Worm (Caenorhabditis elegans) whole organism, L3 larva: ENCODE results near the gene htas-1.

ENCODE experiments used
- R02D3.7 ChIP-seq: fragments of 150-350 bp; optimal IDR thresholded peaks from 2 replicates; lab custom pipeline; 2014; ENCODE audit warnings: missing biosample characterization, missing genetic modification characterization
- ZK546.5 ChIP-seq: sonication (generic microtip); optimal IDR thresholded peaks from 2 replicates; lab custom pipeline; 2017; ENCODE audit warnings: missing biosample characterization, missing genetic modification characterization
- ama-1 ChIP-seq: fragments of 150-350 bp; optimal IDR thresholded peaks from 2 replicates; lab custom pipeline; 2018
- ceh-28 ChIP-seq: fragments of 150-350 bp; optimal IDR thresholded peaks from 2 replicates; lab custom pipeline; 2014; ENCODE audit warnings: missing biosample characterization, missing genetic modification reagents, missing genetic modification characterization
- ceh-82 ChIP-seq: fragments of 150-350 bp; optimal IDR thresholded peaks from 2 replicates; lab custom pipeline; 2014; ENCODE audit warnings: missing biosample characterization, missing genetic modification characterization
- daf-12 ChIP-seq: fragments of 150-350 bp; optimal IDR thresholded peaks from 2 replicates; lab custom pipeline; 2014; ENCODE audit warnings: missing biosample characterization, missing genetic modification reagents, missing genetic modification characterization
- egl-5 ChIP-seq: fragments of 150-350 bp; optimal IDR thresholded peaks from 2 replicates; lab custom pipeline; 2017; ENCODE audit warnings: missing biosample characterization, missing genetic modification reagents, missing genetic modification characterization, inconsistent platforms
- elt-2 ChIP-seq: sonication (generic microtip); optimal IDR thresholded peaks from 2 replicates; lab custom pipeline; 2016; ENCODE audit warnings: missing genetic modification reagents, mild to moderate bottlenecking, missing genetic modification characterization, missing compliant biosample characterization
- elt-3 ChIP-seq, 3 experiments: fragments of 150-350 bp in 1 of 3; sonication (generic microtip) in 2 of 3; optimal IDR thresholded peaks; 2 replicates in 2 of 3; 4 replicates in 1 of 3; lab custom pipeline; 2014 to 2017; ENCODE audit warnings: missing biosample characterization in 3 of 3, missing genetic modification characterization in 3 of 3
- fkh-2 ChIP-seq: fragments of 150-350 bp; optimal IDR thresholded peaks from 2 replicates; lab custom pipeline; 2014; ENCODE audit warnings: missing biosample characterization, missing genetic modification reagents, missing genetic modification characterization
- fos-1 ChIP-seq: fragments of 150-350 bp; optimal IDR thresholded peaks from 2 replicates; lab custom pipeline; 2014; ENCODE audit warnings: missing biosample characterization, missing genetic modification characterization
- hmg-11 ChIP-seq: sonication (generic microtip); optimal IDR thresholded peaks from 2 replicates; lab custom pipeline; 2016; ENCODE audit warnings: missing genetic modification characterization, missing compliant biosample characterization
- jun-1 ChIP-seq: fragments of 150-350 bp; optimal IDR thresholded peaks from 2 replicates; lab custom pipeline; 2014; ENCODE audit warnings: missing biosample characterization, missing genetic modification reagents, missing genetic modification characterization
- lin-15B ChIP-seq: fragments of 150-350 bp; optimal IDR thresholded peaks from 2 replicates; lab custom pipeline; 2014; ENCODE audit warnings: missing biosample characterization, missing genetic modification characterization
- lin-39 ChIP-seq: fragments of 150-350 bp; optimal IDR thresholded peaks from 2 replicates; lab custom pipeline; 2018; ENCODE audit warnings: missing biosample characterization, missing genetic modification reagents, missing genetic modification characterization
- lsy-12 ChIP-seq: sonication (generic microtip); optimal IDR thresholded peaks from 2 replicates; lab custom pipeline; 2016; ENCODE audit warnings: mild to moderate bottlenecking, missing genetic modification characterization, missing compliant biosample characterization
- mdl-1 ChIP-seq: fragments of 150-350 bp; optimal IDR thresholded peaks from 2 replicates; lab custom pipeline; 2014; ENCODE audit warnings: missing biosample characterization, missing genetic modification characterization
- nfya-1 ChIP-seq: sonication (generic microtip); optimal IDR thresholded peaks from 2 replicates; lab custom pipeline; 2017; ENCODE audit warnings: missing genetic modification characterization, mild to moderate bottlenecking, missing compliant biosample characterization, antibody characterized with exemption, moderate library complexity; ENCODE audit not compliant: insufficient read depth
- nhr-11 ChIP-seq: fragments of 150-350 bp; optimal IDR thresholded peaks from 2 replicates; lab custom pipeline; 2014; ENCODE audit warnings: missing biosample characterization, missing genetic modification characterization
- nhr-12 ChIP-seq: fragments of 150-350 bp; optimal IDR thresholded peaks from 2 replicates; lab custom pipeline; 2014; ENCODE audit warnings: missing biosample characterization, missing genetic modification characterization
- nhr-23 ChIP-seq: fragments of 150-350 bp; optimal IDR thresholded peaks from 2 replicates; lab custom pipeline; 2014; ENCODE audit warnings: missing biosample characterization, missing genetic modification reagents, missing genetic modification characterization
- nhr-25 ChIP-seq: sonication (generic microtip); optimal IDR thresholded peaks from 2 replicates; lab custom pipeline; 2017; ENCODE audit warnings: missing biosample characterization, missing genetic modification characterization
- nhr-28 ChIP-seq: fragments of 150-350 bp; optimal IDR thresholded peaks from 2 replicates; lab custom pipeline; 2014; ENCODE audit warnings: missing biosample characterization, missing genetic modification characterization
- nhr-43 ChIP-seq: sonication (generic microtip); optimal IDR thresholded peaks from 2 replicates; lab custom pipeline; 2016; ENCODE audit warnings: mild to moderate bottlenecking, missing genetic modification characterization, missing compliant biosample characterization; ENCODE audit not compliant: poor library complexity, severe bottlenecking
- nhr-67 ChIP-seq: fragments of 150-350 bp; optimal IDR thresholded peaks from 2 replicates; lab custom pipeline; 2014; ENCODE audit warnings: missing biosample characterization, missing genetic modification characterization
- nhr-76 ChIP-seq: fragments of 150-350 bp; sonication (generic microtip); optimal IDR thresholded peaks from 5 replicates; lab custom pipeline; 2014; ENCODE audit warnings: missing biosample characterization, missing genetic modification characterization
- nhr-77 ChIP-seq: fragments of 150-350 bp; optimal IDR thresholded peaks from 2 replicates; lab custom pipeline; 2014; ENCODE audit warnings: missing biosample characterization, missing genetic modification characterization
- pha-4 ChIP-seq: fragments of 150-350 bp; optimal IDR thresholded peaks from 2 replicates; lab custom pipeline; 2014; ENCODE audit warnings: missing biosample characterization, missing genetic modification reagents, missing genetic modification characterization
- pqm-1 ChIP-seq: fragments of 150-350 bp; optimal IDR thresholded peaks from 2 replicates; lab custom pipeline; 2017; ENCODE audit warnings: missing biosample characterization, missing genetic modification characterization, inconsistent platforms
- skn-1 ChIP-seq: fragments of 150-350 bp; optimal IDR thresholded peaks from 2 replicates; lab custom pipeline; 2014; ENCODE audit warnings: missing biosample characterization, missing genetic modification characterization
- snpc-4 ChIP-seq: fragments of 150-350 bp; optimal IDR thresholded peaks from 2 replicates; lab custom pipeline; 2014; ENCODE audit warnings: missing biosample characterization, missing genetic modification characterization
- tbx-2 ChIP-seq: sonication (generic microtip); optimal IDR thresholded peaks from 2 replicates; lab custom pipeline; 2016; ENCODE audit warnings: mild to moderate bottlenecking, missing genetic modification characterization, missing compliant biosample characterization
- unc-39 ChIP-seq: sonication (generic microtip); optimal IDR thresholded peaks from 4 replicates; lab custom pipeline; 2017; ENCODE audit warnings: missing biosample characterization, missing genetic modification characterization
- unc-62 ChIP-seq: fragments of 150-350 bp; sonication (generic microtip); optimal IDR thresholded peaks from 4 replicates; lab custom pipeline; 2014; ENCODE audit warnings: missing biosample characterization, missing genetic modification reagents, missing genetic modification characterization
- zag-1 ChIP-seq: fragments of 150-350 bp; optimal IDR thresholded peaks from 2 replicates; lab custom pipeline; 2014; ENCODE audit warnings: missing biosample characterization, missing genetic modification characterization
- ztf-11 ChIP-seq: fragments of 150-350 bp; optimal IDR thresholded peaks from 2 replicates; lab custom pipeline; 2014; ENCODE audit warnings: missing biosample characterization, missing genetic modification characterization

htas-1 gene

DNA sequence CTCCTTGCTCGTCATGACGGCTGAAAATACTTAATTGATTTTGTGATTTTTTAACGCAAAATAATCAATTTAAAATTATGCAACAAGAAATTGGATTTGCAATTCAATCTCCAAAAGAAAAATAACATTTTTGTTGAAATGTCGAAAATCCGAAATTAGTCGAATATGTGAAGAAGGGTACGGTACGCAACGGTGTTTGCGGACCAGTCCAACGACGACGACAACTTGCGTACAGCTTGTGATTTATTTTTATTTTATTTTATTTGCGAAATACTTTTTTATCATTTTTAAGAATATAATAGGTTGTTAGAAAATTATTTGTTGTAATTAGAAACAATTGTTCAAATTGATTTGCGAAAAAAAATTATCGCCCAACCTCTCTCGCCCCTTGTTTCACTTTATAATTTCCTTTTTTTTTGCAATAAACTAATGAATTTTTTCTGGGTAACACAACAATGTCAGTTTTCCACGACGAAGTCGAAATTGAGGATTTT is 23.4 kb upstream of the htas-1 start, which contains the start of the genes dcaf-1 and dph-3:
dcaf-1 (minus strand) TSS at position 20 of the 494 bp plus-strand sequence.
dph-3 (plus strand) TSS at position 444 of the 494 bp plus-strand sequence.
- TF ChIP-seq nhr-28 (no peak), lin-15B (tag; lab: Kevin White, UChicago) (peak; percentile 48), nhr-11 (tag; lab: Kevin White, UChicago) (no peak), nhr-23 (tag; lab: Kevin White, UChicago) (peak; percentile 22), tbx-2 (no peak), lin-39 (tag; lab: Kevin White, UChicago) (no peak), R02D3.7 (no peak), nhr-76 (tag; lab: Kevin White, UChicago) (no peak), nhr-25 (no peak), unc-62 (GFP tag; lab: Kevin White, UChicago) (no peak), pqm-1 (no peak), nfya-1 (peak; percentile 78), hmg-11 (tag; lab: Kevin White, UChicago) (peak; percentile 35), elt-2 (peak; percentile 14), ztf-11 (tag; lab: Kevin White, UChicago) (no peak), nhr-67 (tag; lab: Kevin White, UChicago) (no peak), egl-5 (tag; lab: Kevin White, UChicago) (peak; percentile 69), skn-1 (tag; lab: Kevin White, UChicago) (peak; percentile 80), lsy-12 (tag; lab: Kevin White, UChicago) (no peak), ZK546.5 (tag; lab: Kevin White, UChicago) (no peak), unc-39 (tag; lab: Kevin White, UChicago) (no peak), nhr-12 (tag; lab: Kevin White, UChicago) (no peak), ceh-82 (tag; lab: Kevin White, UChicago) (no peak), elt-3 (tag; optimal IDR thresholded peaks at IDR 0.05; lab: Kevin White, UChicago) (no peak), pha-4 (tag; lab: Kevin White, UChicago) (peak; percentile 58), daf-12 (no peak), mdl-1 (tag; lab: Kevin White, UChicago) (no peak), jun-1 (tag; lab: Kevin White, UChicago) (no peak), fkh-2 (no peak), ceh-28 (tag; lab: Kevin White, UChicago) (no peak), nhr-43 (no peak), ama-1 (lab: Kevin White, UChicago) (no peak)

DNA sequence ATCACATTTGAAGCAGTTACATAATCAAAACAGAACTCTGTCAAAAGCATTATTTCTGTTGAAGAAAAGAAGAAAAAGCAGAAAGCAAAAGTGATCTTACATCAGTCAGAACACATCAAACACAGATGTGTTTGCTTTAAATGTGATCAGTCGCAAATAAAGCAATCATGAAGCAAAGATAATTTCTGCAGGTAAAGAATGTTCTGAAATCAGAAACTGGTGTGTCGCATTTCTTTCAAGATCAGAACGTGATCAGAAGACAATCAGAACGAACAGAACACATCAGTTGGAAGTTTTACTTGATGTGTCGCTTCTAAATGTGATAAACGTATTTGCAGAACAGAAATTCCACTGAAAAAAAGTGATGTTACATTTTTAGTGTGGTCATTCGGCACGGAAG is 15.7 kb upstream of the htas-1 start:
- TF ChIP-seq nhr-76 (tag; lab: Kevin White, UChicago) (no peak), pha-4 (tag; lab: Kevin White, UChicago) (peak; percentile 22), R02D3.7 (no peak), nhr-43 (no peak), skn-1 (tag; lab: Kevin White, UChicago) (no peak), fos-1 (tag; lab: Kevin White, UChicago) (no peak)

- TF ChIP-seq nhr-28 = no peak
- no peak for TF ChIP-seq nhr-77 (tag; lab: Kevin White, UChicago)
- TF ChIP-seq nhr-76 (tag; lab: Kevin White, UChicago) = no peak
- TF ChIP-seq egl-5 (tag; lab: Kevin White, UChicago) = no peak
- TF ChIP-seq unc-39 (tag; lab: Kevin White, UChicago) = no peak
- TF ChIP-seq mdl-1 (tag; lab: Kevin White, UChicago) = no peak
These were observed 14.5 kb upstream of the htas-1 start for ce11 chrIV:9697869-9698268.

ce11 chrIV:9696513-9696912 is 13.2 kb upstream of the htas-1 start:
- TF ChIP-seq snpc-4 (tag; lab: Kevin White, UChicago) = no peak
- TF ChIP-seq tbx-2 = no peak
- TF ChIP-seq egl-5 (tag; lab: Kevin White, UChicago) = no peak
- TF ChIP-seq pha-4 (tag; lab: Kevin White, UChicago) = no peak
- no peak for TF ChIP-seq mdl-1 (tag; lab: Kevin White, UChicago)
- no peak for TF ChIP-seq ama-1 (lab: Kevin White, UChicago)
- TF ChIP-seq zag-1 = no peak
- no peak for TF ChIP-seq pqm-1
- no peak for TF ChIP-seq ztf-11 (tag; lab: Kevin White, UChicago)
